Fruit fly (Drosophila melanogaster): ENCODE data around the gene noi.

The noi gene

dm6 chr3R:5636519-5637430, 45.5 kb upstream of the noi start, which contains the start of the genes CG31548 and CG12170 (continued):
- TF ChIP-seq Drgx (GFP tag; IDR thresholded peaks at IDR 0.05), result no peak
- TF ChIP-seq exex (tag; optimal IDR thresholded peaks at IDR 0.05), result no peak
- peak; percentile 9 for TF ChIP-seq Antp (GFP tag; optimal IDR thresholded peaks at IDR 0.05)
- 0 out of 2 replicates have a peak, but pooled peaks have one; percentile 15 for TF ChIP-seq ttk (GFP tag; IDR thresholded peaks at IDR 0.05)
- TF ChIP-seq CG12769 (tag; optimal IDR thresholded peaks at IDR 0.05), result no peak
- TF ChIP-seq CG16813 (GFP tag; IDR thresholded peaks at IDR 0.05; ENCODE audit: partially characterized antibody), result no peak
- peak; percentile 54 for TF ChIP-seq CG12942 (GFP tag; optimal IDR thresholded peaks at IDR 0.05)
- TF ChIP-seq HLH4C (GFP tag; IDR thresholded peaks at IDR 0.05; ENCODE audit: partially characterized antibody), result no peak
- TF ChIP-seq her (GFP tag; optimal IDR thresholded peaks at IDR 0.05), result peak; percentile 42
- TF ChIP-seq sr (GFP tag; IDR thresholded peaks at IDR 0.05), result no peak
- TF ChIP-seq ase (GFP tag; IDR thresholded peaks at IDR 0.05), result no peak
- TF ChIP-seq dm (GFP tag; optimal IDR thresholded peaks at IDR 0.05), result no peak
- TF ChIP-seq mld (GFP tag; IDR thresholded peaks at IDR 0.05; ENCODE audit: partially characterized antibody), result no peak
- TF ChIP-seq CG1792 (GFP tag; optimal IDR thresholded peaks at IDR 0.05), result no peak
- no peak for TF ChIP-seq hth (optimal IDR thresholded peaks at IDR 0.05)

- no peak for TF ChIP-seq CG10979 (tag; optimal IDR thresholded peaks at IDR 0.05)
- TF ChIP-seq mirr (GFP tag; optimal IDR thresholded peaks at IDR 0.05), result no peak
- no peak for TF ChIP-seq aop (GFP tag; IDR thresholded peaks at IDR 0.05)
- TF ChIP-seq prd (optimal IDR thresholded peaks at IDR 0.05), result no peak
- no peak for TF ChIP-seq prd (GFP tag; IDR thresholded peaks at IDR 0.05)
- no peak for TF ChIP-seq pum (GFP tag; optimal IDR thresholded peaks at IDR 0.05)
- no peak for TF ChIP-seq fd96Cb (tag; optimal IDR thresholded peaks at IDR 0.05)
- TF ChIP-seq CG17328 (GFP tag; IDR thresholded peaks at IDR 0.05), result no peak
- no peak for TF ChIP-seq CG6175 (GFP tag; IDR thresholded peaks at IDR 0.05)
- TF ChIP-seq CG12071 (GFP tag; optimal IDR thresholded peaks at IDR 0.05), result no peak
- no peak for TF ChIP-seq Nf-YC (tag; optimal IDR thresholded peaks at IDR 0.05)
- no peak for TF ChIP-seq CG14710 (tag; optimal IDR thresholded peaks at IDR 0.05)
- no peak for TF ChIP-seq NC2β (GFP tag; optimal IDR thresholded peaks at IDR 0.05)
- no peak for TF ChIP-seq jigr1 (GFP tag; IDR thresholded peaks at IDR 0.05)
- no peak for TF ChIP-seq H15 (GFP tag; IDR thresholded peaks at IDR 0.05)
- no peak for TF ChIP-seq tll (GFP tag; optimal IDR thresholded peaks at IDR 0.05)
- no peak for TF ChIP-seq fd102C (GFP tag; optimal IDR thresholded peaks at IDR 0.05)
- no peak for TF ChIP-seq dysf (GFP tag; IDR thresholded peaks at IDR 0.05)
- TF ChIP-seq Stat92E (GFP tag; optimal IDR thresholded peaks at IDR 0.05), result no peak
- no peak for TF ChIP-seq Aef1 (GFP tag; IDR thresholded peaks at IDR 0.05)
- TF ChIP-seq phol (tag; optimal IDR thresholded peaks at IDR 0.05), result no peak
These were observed 44.3 kb upstream of the noi start, which contains the start of gene CG31546 for dm6 chr3R:5635524-5635923. CG31546 (minus strand) TSS chr3R:5635624.

- TF ChIP-seq onecut (GFP tag; IDR thresholded peaks at IDR 0.05), result no peak
- peak; percentile 49; the same call in 1 of the 3 replicates for TF ChIP-seq vnd (GFP tag; IDR thresholded peaks at IDR 0.05; ENCODE audit: partially characterized antibody)
- peak; percentile 52 for TF ChIP-seq amos (GFP tag; IDR thresholded peaks at IDR 0.05; ENCODE audit: partially characterized antibody)
- no peak for TF ChIP-seq CG17186 (GFP tag; optimal IDR thresholded peaks at IDR 0.05)
- TF ChIP-seq tll (GFP tag; optimal IDR thresholded peaks at IDR 0.05), result peak in 1 of 2 experiments; percentile 23
- TF ChIP-seq ERR (GFP tag; optimal IDR thresholded peaks at IDR 0.05), result peak; percentile 40
- TF ChIP-seq pzg (GFP tag; optimal IDR thresholded peaks at IDR 0.05), result peak; percentile 31
- no peak for TF ChIP-seq CG12104 (GFP tag; optimal IDR thresholded peaks at IDR 0.05)
- TF ChIP-seq Dll (GFP tag; IDR thresholded peaks at IDR 0.05; ENCODE audit: partially characterized antibody), result peak; percentile 36; the same call in 1 of the 4 replicates
- peak; percentile 45 for TF ChIP-seq CG3995 (GFP tag; optimal IDR thresholded peaks at IDR 0.05)
- TF ChIP-seq Bgb (GFP tag; IDR thresholded peaks at IDR 0.05; ENCODE audit: partially characterized antibody), result peak; percentile 42; the same call in 1 of the 2 replicates
- TF ChIP-seq Gug (GFP tag; IDR thresholded peaks at IDR 0.05), result no peak
- no peak for TF ChIP-seq Hr39 (optimal IDR thresholded peaks at IDR 0.05)
- TF ChIP-seq gt (GFP tag; IDR thresholded peaks at IDR 0.05), result no peak
These were observed 42.2 kb upstream of the noi start, which contains the start of gene CG12171 for dm6 chr3R:5633437-5633836. CG12171 (plus strand) TSS chr3R:5633627.

Measured in whole organism, embryonic.